Worm (Caenorhabditis elegans) whole organism, mixed stage, embryonic: ENCODE measurements around the gene F32D8.11.

ENCODE experiments used
- elt-1 ChIP-seq: sonication (generic microtip); optimal IDR thresholded peaks from 2 replicates; lab custom pipeline; 2017; ENCODE audit warnings: missing genetic modification characterization, mild to moderate bottlenecking, missing compliant biosample characterization, antibody characterized with exemption, moderate library complexity, borderline replicate concordance; ENCODE audit not compliant: insufficient read depth
- sptf-1 ChIP-seq: sonication (generic microtip); optimal IDR thresholded peaks from 2 replicates; lab custom pipeline; 2017; ENCODE audit warnings: mild to moderate bottlenecking, missing genetic modification characterization, moderate library complexity, missing compliant biosample characterization
- unc-39 ChIP-seq: fragments of 150-350 bp; optimal IDR thresholded peaks from 2 replicates; lab custom pipeline; 2014; ENCODE audit warnings: missing biosample characterization, missing genetic modification characterization
- ztf-11 ChIP-seq: fragments of 150-350 bp; optimal IDR thresholded peaks from 2 replicates; lab custom pipeline; 2014; ENCODE audit warnings: missing biosample characterization, missing genetic modification characterization

DNA sequence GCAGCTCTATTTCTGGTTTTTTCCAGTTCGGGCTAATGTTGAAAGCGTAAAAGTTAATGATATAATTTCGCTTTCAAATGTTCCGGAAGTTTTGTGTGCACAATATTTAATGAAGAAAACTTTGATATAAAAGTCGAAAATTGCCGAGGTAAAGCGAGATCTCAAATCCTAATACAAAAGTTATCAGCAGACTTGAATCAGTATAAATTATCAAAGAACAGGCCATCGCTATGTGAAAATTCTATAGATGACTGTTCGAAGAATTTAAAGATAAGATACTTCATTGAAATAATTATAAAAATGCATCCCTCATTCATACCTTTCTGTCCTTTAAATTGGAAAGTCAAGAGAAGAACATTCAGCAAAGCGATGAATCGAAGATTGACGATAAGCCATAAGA, 42.0 kb downstream of the F32D8.11 start, which contains the start of gene C29A12.6:
- TF ChIP-seq unc-39 (tag; lab: Kevin White, UChicago): no peak
- no peak for TF ChIP-seq sptf-1 (tag; lab: Kevin White, UChicago)
- no peak for TF ChIP-seq ztf-11 (tag; lab: Kevin White, UChicago)
- no peak for TF ChIP-seq elt-1
